Worm (Caenorhabditis elegans): Measurements from ENCODE around the gene ugt-38.

- no peak for TF ChIP-seq snpc-4 (tag; optimal IDR thresholded peaks at IDR 0.05)
- no peak for TF ChIP-seq ztf-11 (tag; optimal IDR thresholded peaks at IDR 0.05)
- TF ChIP-seq nhr-28 (tag; optimal IDR thresholded peaks at IDR 0.05), result no peak
- no peak for TF ChIP-seq unc-39 (tag; optimal IDR thresholded peaks at IDR 0.05)
- TF ChIP-seq unc-120 (tag; optimal IDR thresholded peaks at IDR 0.05; ENCODE audit: poor library complexity, severe bottlenecking), result no peak
- TF ChIP-seq ceh-43 (GFP tag; optimal IDR thresholded peaks at IDR 0.05), result no peak
- TF ChIP-seq mep-1 (tag; optimal IDR thresholded peaks at IDR 0.05), result no peak
- TF ChIP-seq M03D4.4 (tag; optimal IDR thresholded peaks at IDR 0.05), result no peak
- TF ChIP-seq hlh-1 (tag; optimal IDR thresholded peaks at IDR 0.05), result no peak
- no peak for TF ChIP-seq elt-3 (tag; optimal IDR thresholded peaks at IDR 0.05)
- TF ChIP-seq nhr-237 (tag; optimal IDR thresholded peaks at IDR 0.05), result no peak
- TF ChIP-seq mls-2 (tag; optimal IDR thresholded peaks at IDR 0.05), result no peak
- TF ChIP-seq elt-1 (tag; optimal IDR thresholded peaks at IDR 0.05; ENCODE audit: borderline replicate concordance, insufficient read depth), result no peak
- no peak for TF ChIP-seq ceh-39 (tag; optimal IDR thresholded peaks at IDR 0.05)
Observed at ce11 chrV:7132248-7132647, 15.0 kb downstream of the ugt-38 start, which contains the start of gene sre-10.

Data from whole organism, mixed stage, embryonic.